Worm (Caenorhabditis elegans): ENCODE results near the gene pqn-80.
A peak's percentile ranks its signal among the peaks of the same experiment; 100 is the strongest.

Gene pqn-80

ce11 chrIII:12614669-12615451 lies 11.5 kb upstream of the pqn-80 start (continued):
- TF ChIP-seq akir-1 (GFP tag; optimal IDR thresholded peaks at IDR 0.05) (no peak), lag-1 (GFP tag; IDR thresholded peaks at IDR 0.05) (no peak), zim-3 (tag; optimal IDR thresholded peaks at IDR 0.05) (no peak), mes-4 (tag; optimal IDR thresholded peaks at IDR 0.05) (no peak), zfh-2 (GFP tag; conservative IDR thresholded peaks at IDR 0.05) (no peak), nhr-179 (tag; optimal IDR thresholded peaks at IDR 0.05) (no peak), F57C9.4 (tag; optimal IDR thresholded peaks at IDR 0.05) (no peak), attf-6 (GFP tag; IDR thresholded peaks at IDR 0.05) (no peak), F39B2.1 (GFP tag; IDR thresholded peaks at IDR 0.05) (no peak; the same call in 1 of the 2 replicates), ztf-6 (GFP tag; IDR thresholded peaks at IDR 0.05) (no peak), gei-17 (GFP tag; optimal IDR thresholded peaks at IDR 0.05) (peak; percentile 45), F52B5.7 (tag; optimal IDR thresholded peaks at IDR 0.05) (no peak)

- TF ChIP-seq dpl-1 (GFP tag; optimal IDR thresholded peaks at IDR 0.05) (no peak), die-1 (tag; optimal IDR thresholded peaks at IDR 0.05) (no peak), ztf-3 (GFP tag; optimal IDR thresholded peaks at IDR 0.05) (no peak), F23B12.7 (tag; optimal IDR thresholded peaks at IDR 0.05; ENCODE audit: insufficient read depth) (no peak), lsl-1 (GFP tag; optimal IDR thresholded peaks at IDR 0.05) (no peak), B0019.2 (GFP tag; conservative IDR thresholded peaks at IDR 0.05) (no peak), mcd-1 (GFP tag; IDR thresholded peaks at IDR 0.05) (peak; percentile 3; the same call in 1 of the 2 replicates), zfh-2 (GFP tag; conservative IDR thresholded peaks at IDR 0.05) (peak; percentile 59), Y56A3A.18 (GFP tag; IDR thresholded peaks at IDR 0.05) (no peak), efl-1 (GFP tag; optimal IDR thresholded peaks at IDR 0.05) (no peak), F57A8.1 (GFP tag; optimal IDR thresholded peaks at IDR 0.05) (no peak), F57C9.4 (tag; optimal IDR thresholded peaks at IDR 0.05) (no peak), hmg-20 (GFP tag; IDR thresholded peaks at IDR 0.05) (no peak), Y53F4B.3 (GFP tag; IDR thresholded peaks at IDR 0.05) (no peak), dpff-1 (tag; optimal IDR thresholded peaks at IDR 0.05) (no peak), zim-3 (tag; optimal IDR thresholded peaks at IDR 0.05) (no peak), ceh-27 (GFP tag; optimal IDR thresholded peaks at IDR 0.05) (no peak), lin-26 (GFP tag; IDR thresholded peaks at IDR 0.05) (peak; percentile 55; the same call in 1 of the 2 replicates), snpc-3.4 (tag; optimal IDR thresholded peaks at IDR 0.05) (no peak), C06A6.2 (GFP tag; conservative IDR thresholded peaks at IDR 0.05) (no peak), ama-1 (optimal IDR thresholded peaks at IDR 0.05) (no peak), ama-1 (GFP tag; optimal IDR thresholded peaks at IDR 0.05) (no peak), ztf-22 (GFP tag; optimal IDR thresholded peaks at IDR 0.05) (no peak), F49E8.2 (tag; optimal IDR thresholded peaks at IDR 0.05; ENCODE audit: insufficient read depth) (no peak), hlh-12 (tag; optimal IDR thresholded peaks at IDR 0.05) (no peak)
Measured at ce11 chrIII:12615859-12616439, 10.4 kb upstream of the pqn-80 start.

ce11 chrIII:12616990-12617393 lies 9.4 kb upstream of the pqn-80 start:
- TF ChIP-seq ztf-6 (GFP tag; IDR thresholded peaks at IDR 0.05), result no peak
- no peak for TF ChIP-seq T26A5.8 (tag; optimal IDR thresholded peaks at IDR 0.05)
- no peak for TF ChIP-seq gei-17 (GFP tag; optimal IDR thresholded peaks at IDR 0.05)
- no peak for TF ChIP-seq bed-2 (GFP tag; IDR thresholded peaks at IDR 0.05)
- TF ChIP-seq mxl-1 (tag; optimal IDR thresholded peaks at IDR 0.05), result no peak
- peak; percentile 49 for TF ChIP-seq lin-40 (tag; optimal IDR thresholded peaks at IDR 0.05)
- TF ChIP-seq egl-18 (GFP tag; IDR thresholded peaks at IDR 0.05), result no peak
- TF ChIP-seq tlf-1 (GFP tag; optimal IDR thresholded peaks at IDR 0.05), result peak; percentile 58
- TF ChIP-seq lsy-27 (tag; optimal IDR thresholded peaks at IDR 0.05; ENCODE audit: borderline replicate concordance, insufficient read depth), result no peak
- no peak for TF ChIP-seq athp-1 (tag; optimal IDR thresholded peaks at IDR 0.05)
- peak; percentile 79 for TF ChIP-seq unc-62 (GFP tag; optimal IDR thresholded peaks at IDR 0.05)
- no peak for TF ChIP-seq F57C9.4 (tag; optimal IDR thresholded peaks at IDR 0.05)
- TF ChIP-seq mel-28 (tag; optimal IDR thresholded peaks at IDR 0.05; ENCODE audit: borderline replicate concordance), result peak; percentile 14
- TF ChIP-seq hmg-1.2 (GFP tag; IDR thresholded peaks at IDR 0.05), result no peak
- TF ChIP-seq pbrm-1 (GFP tag; IDR thresholded peaks at IDR 0.05), result 0 out of 2 replicates have a peak, but pooled peaks have one; percentile 22

Data from whole organism, young adult.